Fruit fly (Drosophila melanogaster) whole organism, prepupa: Measurements from ENCODE around the gene CG8519.

Experiments used
- CG15336 ChIP-seq: fragments of 200-800 bp; sonication (Bioruptor generic); IDR thresholded peaks from 2 replicates; pipeline ENCODE4 v1.3.6; 2022; ENCODE audit warnings: missing biosample characterization, missing genetic modification characterization
- CG34406 ChIP-seq: fragments of 200-800 bp; sonication (Bioruptor generic); optimal IDR thresholded peaks from 3 replicates; lab custom pipeline; 2016; ENCODE audit warnings: missing biosample characterization, missing genetic modification characterization
- CG6163 ChIP-seq: fragments of 200-800 bp; sonication (Bioruptor generic); IDR thresholded peaks from 3 replicates; pipeline ENCODE4 v1.3.6; 2022; ENCODE audit warnings: missing biosample characterization, missing genetic modification characterization
- CG6808 ChIP-seq: fragments of 200-800 bp; sonication (Bioruptor generic); optimal IDR thresholded peaks from 3 replicates; lab custom pipeline; 2017; ENCODE audit warnings: missing biosample characterization, missing genetic modification characterization, mild to moderate bottlenecking, moderate library complexity, missing genetic modification reagents
- CG6854 ChIP-seq: fragments of 200-800 bp; sonication (Bioruptor generic); optimal IDR thresholded peaks from 2 replicates; lab custom pipeline; 2017; ENCODE audit warnings: missing biosample characterization, mild to moderate bottlenecking, missing genetic modification characterization
- Ets96B ChIP-seq: fragments of 200-800 bp; optimal IDR thresholded peaks from 2 replicates; lab custom pipeline; 2019; ENCODE audit warnings: missing biosample characterization, mild to moderate bottlenecking, missing genetic modification characterization, moderate library complexity
- Hr4 ChIP-seq: fragments of 200-800 bp; sonication (Bioruptor generic); optimal IDR thresholded peaks from 3 replicates; lab custom pipeline; 2016; ENCODE audit warnings: missing biosample characterization, missing genetic modification characterization
- Lpt ChIP-seq: fragments of 200-800 bp; sonication (Bioruptor generic); optimal IDR thresholded peaks from 3 replicates; lab custom pipeline; 2016; ENCODE audit warnings: missing biosample characterization, missing genetic modification characterization
- spab ChIP-seq: fragments of 200-800 bp; sonication (Bioruptor generic); optimal IDR thresholded peaks from 2 replicates; lab custom pipeline; 2017; ENCODE audit warnings: missing biosample characterization, mild to moderate bottlenecking, missing genetic modification characterization, missing genetic modification reagents
- topi ChIP-seq: fragments of 200-800 bp; sonication (Bioruptor generic); optimal IDR thresholded peaks from 3 replicates; lab custom pipeline; 2016; ENCODE audit warnings: missing biosample characterization, missing genetic modification characterization

dm6 chr3L:6700962-6701477 lies 3.6 kb upstream of the CG8519 start:
- TF ChIP-seq Ets96B (tag; lab: Kevin White, UChicago) (no peak), Lpt (GFP tag; lab: Kevin White, UChicago) (no peak), CG15336 (GFP tag; lab: Robert Waterston, UW) (no peak), spab (no peak), topi (GFP tag; lab: Kevin White, UChicago) (no peak), CG6163 (GFP tag; lab: Robert Waterston, UW) (no peak), CG6808 (GFP tag; lab: Kevin White, UChicago) (no peak), Hr4 (no peak), CG34406 (no peak), CG6854 (GFP tag; lab: Kevin White, UChicago) (no peak)
